Fruit fly (Drosophila melanogaster) whole organism, pupa: Measurements from ENCODE around the gene U2af50.

Experiments used
- CG34367 ChIP-seq: fragments of 200-800 bp; sonication (Bioruptor generic); optimal IDR thresholded peaks from 2 replicates; lab custom pipeline; 2018; ENCODE audit warnings: missing biosample characterization, mild to moderate bottlenecking, missing genetic modification characterization
- D1 ChIP-seq: fragments of 200-800 bp; sonication (Bioruptor generic); optimal IDR thresholded peaks from 2 replicates; lab custom pipeline; 2018; ENCODE audit warnings: missing biosample characterization, mild to moderate bottlenecking, missing genetic modification characterization, moderate library complexity

- TF ChIP-seq D1 (tag; lab: Kevin White, UChicago) (no peak), CG34367 (peak; percentile 39)
These were observed 14.7 kb upstream of the U2af50 start for dm6 chrX:16373541-16373940.
